Fruit fly (Drosophila melanogaster): ENCODE measurements around the gene CG34159.
A peak's percentile ranks its signal among the peaks of the same experiment; 100 is the strongest.

Gene CG34159

DNA sequence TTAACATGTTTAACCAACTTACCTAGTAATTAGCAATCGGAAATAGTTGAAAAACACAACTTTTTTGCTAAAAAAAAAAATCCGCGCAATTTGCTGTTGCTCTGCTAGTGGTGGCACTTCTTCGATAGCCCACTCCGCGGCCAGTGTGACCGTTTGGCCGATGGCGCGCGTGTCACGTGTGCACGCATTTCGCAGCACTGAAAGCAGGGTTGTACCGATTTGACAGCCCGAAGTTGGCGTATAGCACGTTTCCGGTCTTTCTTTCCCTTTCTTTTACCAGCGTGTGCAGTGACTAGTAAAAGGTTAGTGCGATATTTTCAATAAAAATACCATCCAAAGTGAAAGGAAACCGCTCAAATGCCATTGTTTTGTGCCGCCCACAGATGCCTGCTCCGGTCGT lies 3.3 kb downstream of the CG34159 start, which contains the start of the genes Ripalpha and RpL7 (continued):
- peak; percentile 97 for TF ChIP-seq CG13894 (tag; optimal IDR thresholded peaks at IDR 0.05)
- peak; percentile 92 for TF ChIP-seq tna (GFP tag; IDR thresholded peaks at IDR 0.05; ENCODE audit: partially characterized antibody)
- peak; percentile 84 for TF ChIP-seq Neu2 (GFP tag; optimal IDR thresholded peaks at IDR 0.05; ENCODE audit: borderline replicate concordance)
- peak; percentile 94 for TF ChIP-seq CG6272 (GFP tag; IDR thresholded peaks at IDR 0.05)
- peak; percentile 87 for TF ChIP-seq CG13424 (tag; optimal IDR thresholded peaks at IDR 0.05)
- TF ChIP-seq CG1792 (GFP tag; optimal IDR thresholded peaks at IDR 0.05), result peak; percentile 97
- peak; percentile 81 for TF ChIP-seq Xrp1 (GFP tag; IDR thresholded peaks at IDR 0.05)
- TF ChIP-seq hth (optimal IDR thresholded peaks at IDR 0.05), result no peak
- TF ChIP-seq bcd (GFP tag; optimal IDR thresholded peaks at IDR 0.05), result peak; percentile 100
- TF ChIP-seq CG4820 (GFP tag; optimal IDR thresholded peaks at IDR 0.05), result peak; percentile 94
- peak; percentile 99 for TF ChIP-seq Meics (GFP tag; optimal IDR thresholded peaks at IDR 0.05)
- TF ChIP-seq sens (GFP tag), result peak; percentile 100
- no peak for TF ChIP-seq Tbp (GFP tag; optimal IDR thresholded peaks at IDR 0.05)
- TF ChIP-seq Opbp (GFP tag; IDR thresholded peaks at IDR 0.05; ENCODE audit: partially characterized antibody), result peak; percentile 98
- peak; percentile 98 for TF ChIP-seq CG8944 (GFP tag; optimal IDR thresholded peaks at IDR 0.05)
- TF ChIP-seq dysf (GFP tag; IDR thresholded peaks at IDR 0.05), result peak; percentile 96
- peak; percentile 93 for TF ChIP-seq fd3F (GFP tag; optimal IDR thresholded peaks at IDR 0.05)
- peak; percentile 92 for TF ChIP-seq tin (GFP tag; optimal IDR thresholded peaks at IDR 0.05)
- peak; percentile 98 for TF ChIP-seq da (GFP tag; optimal IDR thresholded peaks at IDR 0.05)
- peak; percentile 96 for TF ChIP-seq CG16863 (GFP tag; optimal IDR thresholded peaks at IDR 0.05)
- TF ChIP-seq croc (GFP tag; conservative IDR thresholded peaks at IDR 0.05), result peak; percentile 89
- peak; percentile 96 to 97 for TF ChIP-seq Pdp1 (GFP tag; optimal IDR thresholded peaks at IDR 0.05)
- TF ChIP-seq zen (tag; optimal IDR thresholded peaks at IDR 0.05), result peak; percentile 94
- TF ChIP-seq dimm (GFP tag; IDR thresholded peaks at IDR 0.05), result peak; percentile 94
- TF ChIP-seq CG3847 (GFP tag; IDR thresholded peaks at IDR 0.05), result peak; percentile 98
- peak; percentile 99 for TF ChIP-seq HHEX (GFP tag; optimal IDR thresholded peaks at IDR 0.05)
- peak; percentile 99 for TF ChIP-seq B-H2 (GFP tag; optimal IDR thresholded peaks at IDR 0.05)
- TF ChIP-seq CG3726 (GFP tag; IDR thresholded peaks at IDR 0.05), result peak; percentile 92
- peak; percentile 99 for TF ChIP-seq CG9797 (GFP tag; optimal IDR thresholded peaks at IDR 0.05)
- TF ChIP-seq CG10959 (GFP tag; IDR thresholded peaks at IDR 0.05), result peak; percentile 93
- peak; percentile 99 for TF ChIP-seq Rfx (GFP tag; IDR thresholded peaks at IDR 0.05)
- peak; percentile 95 for TF ChIP-seq cato (GFP tag; optimal IDR thresholded peaks at IDR 0.05; ENCODE audit: borderline replicate concordance)
- peak; percentile 98 for TF ChIP-seq ewg (GFP tag; optimal IDR thresholded peaks at IDR 0.05)
- TF ChIP-seq Atf6 (GFP tag; IDR thresholded peaks at IDR 0.05), result peak; percentile 94
- peak; percentile 98 for TF ChIP-seq CG34422 (GFP tag; IDR thresholded peaks at IDR 0.05)
- TF ChIP-seq CG7556 (GFP tag; optimal IDR thresholded peaks at IDR 0.05), result peak; percentile 93
- peak; percentile 94 for TF ChIP-seq Aef1 (GFP tag; IDR thresholded peaks at IDR 0.05)
- TF ChIP-seq Abd-B (GFP tag; optimal IDR thresholded peaks at IDR 0.05), result peak; percentile 68
- TF ChIP-seq chn (GFP tag; optimal IDR thresholded peaks at IDR 0.05), result peak; percentile 97
- peak; percentile 94 for TF ChIP-seq CG33557 (GFP tag; optimal IDR thresholded peaks at IDR 0.05)
- peak; percentile 80 for TF ChIP-seq Elba2 (GFP tag; optimal IDR thresholded peaks at IDR 0.05)
- peak; percentile 94 for TF ChIP-seq CG16813 (GFP tag; IDR thresholded peaks at IDR 0.05; ENCODE audit: partially characterized antibody)
- TF ChIP-seq mld (GFP tag; IDR thresholded peaks at IDR 0.05; ENCODE audit: partially characterized antibody), result peak; percentile 74; the same call in 2 of the 3 replicates
- TF ChIP-seq esg (GFP tag; conservative IDR thresholded peaks at IDR 0.05), result peak; percentile 63
- TF ChIP-seq CG1529 (GFP tag; optimal IDR thresholded peaks at IDR 0.05), result peak; percentile 95
- TF ChIP-seq Hr78 (GFP tag; optimal IDR thresholded peaks at IDR 0.05), result no peak
- peak; percentile 97 for TF ChIP-seq btn (GFP tag; optimal IDR thresholded peaks at IDR 0.05)
- TF ChIP-seq CG8478 (optimal IDR thresholded peaks at IDR 0.05), result no peak
- peak; percentile 98 for TF ChIP-seq Lhr (GFP tag; optimal IDR thresholded peaks at IDR 0.05)
- peak; percentile 95 for TF ChIP-seq jumu (GFP tag; optimal IDR thresholded peaks at IDR 0.05)
- peak; percentile 96 for TF ChIP-seq CG15011 (GFP tag; optimal IDR thresholded peaks at IDR 0.05)

Measured in whole organism, embryonic.